Worm (Caenorhabditis elegans) whole organism, young adult: Measurements from ENCODE around the gene cyp-37B1.

Experiments used
- B0035.1 ChIP-seq: sonication (generic microtip); optimal IDR thresholded peaks from 2 replicates; lab custom pipeline; 2016; ENCODE audit warnings: missing genetic modification characterization, mild to moderate bottlenecking, missing compliant biosample characterization, missing genotype, missing genetic modification reagents
- C06A6.2 ChIP-seq: fragments of 200-800 bp; sonication (Bioruptor generic); conservative IDR thresholded peaks from 2 replicates; pipeline ENCODE4 v1.3.6; 2022; ENCODE audit warnings: missing genetic modification characterization, missing compliant biosample characterization
- F37B4.10 ChIP-seq: fragments of 200-800 bp; sonication (Bioruptor generic); IDR thresholded peaks from 2 replicates; pipeline ENCODE4 v1.3.6; 2022; ENCODE audit warnings: missing genetic modification characterization, missing compliant biosample characterization
- ZK185.1 ChIP-seq: sonication (generic microtip); optimal IDR thresholded peaks from 2 replicates; lab custom pipeline; 2016; ENCODE audit warnings: mild to moderate bottlenecking, missing genetic modification characterization, missing compliant biosample characterization; ENCODE audit not compliant: poor library complexity, severe bottlenecking
- aptf-2 ChIP-seq: fragments of 200-800 bp; sonication (Bioruptor generic); conservative IDR thresholded peaks from 2 replicates; pipeline ENCODE4 v1.3.6; 2022; ENCODE audit warnings: missing genetic modification reagents, missing genetic modification characterization, missing compliant biosample characterization
- ceh-58 ChIP-seq: fragments of 200-800 bp; sonication (Bioruptor generic); IDR thresholded peaks from 2 replicates; pipeline ENCODE4 v1.3.6; 2022; ENCODE audit warnings: missing genetic modification characterization, missing compliant biosample characterization
- lin-40 ChIP-seq: sonication (generic microtip); optimal IDR thresholded peaks from 2 replicates; lab custom pipeline; 2016; ENCODE audit warnings: missing genetic modification characterization, mild to moderate bottlenecking, missing compliant biosample characterization, missing genotype, missing genetic modification reagents
- madf-8 ChIP-seq: fragments of 200-800 bp; sonication (Bioruptor generic); conservative IDR thresholded peaks from 2 replicates; pipeline ENCODE4 v1.3.6; 2022; ENCODE audit warnings: missing genetic modification reagents, missing genetic modification characterization, missing compliant biosample characterization
- unc-130 ChIP-seq: sonication (generic microtip); optimal IDR thresholded peaks from 2 replicates; lab custom pipeline; 2016; ENCODE audit warnings: missing genetic modification reagents, missing genetic modification characterization, missing compliant biosample characterization
- unc-62 ChIP-seq: fragments of 150-350 bp; optimal IDR thresholded peaks from 2 replicates; lab custom pipeline; 2014; ENCODE audit warnings: missing biosample characterization, missing genetic modification reagents, missing genetic modification characterization
- ztf-18 ChIP-seq: sonication (generic microtip); optimal IDR thresholded peaks from 2 replicates; lab custom pipeline; 2016; ENCODE audit warnings: missing genotype, mild to moderate bottlenecking, missing genetic modification characterization, missing compliant biosample characterization
- ztf-22 ChIP-seq: fragments of 200-800 bp; sonication (Bioruptor generic); optimal IDR thresholded peaks from 2 replicates; lab custom pipeline; 2018; ENCODE audit warnings: mild to moderate bottlenecking, missing genetic modification characterization, moderate library complexity, missing compliant biosample characterization
- ztf-28 ChIP-seq: fragments of 200-800 bp; sonication (Bioruptor generic); IDR thresholded peaks from 2 replicates; pipeline ENCODE4 v1.3.6; 2022; ENCODE audit warnings: missing genetic modification reagents, missing genetic modification characterization, missing compliant biosample characterization

- TF ChIP-seq F37B4.10 (no peak), C06A6.2 (no peak), ztf-18 (tag; lab: Kevin White, UChicago) (no peak), unc-62 (no peak), ztf-28 (GFP tag; lab: Robert Waterston, UW) (no peak), unc-130 (GFP tag; lab: Kevin White, UChicago) (no peak), lin-40 (no peak), aptf-2 (GFP tag; lab: Robert Waterston, UW) (no peak), madf-8 (GFP tag; lab: Robert Waterston, UW) (no peak), ZK185.1 (tag; lab: Kevin White, UChicago) (no peak), ceh-58 (no peak), ztf-22 (GFP tag; lab: Kevin White, UChicago) (no peak), B0035.1 (tag; lab: Kevin White, UChicago) (no peak)
These were observed 22.4 kb downstream of the cyp-37B1 start, which contains the start of gene srbc-82 for ce11 chrV:16300276-16300675.
